Worm (Caenorhabditis elegans): ENCODE results near the gene nhr-127.

DNA sequence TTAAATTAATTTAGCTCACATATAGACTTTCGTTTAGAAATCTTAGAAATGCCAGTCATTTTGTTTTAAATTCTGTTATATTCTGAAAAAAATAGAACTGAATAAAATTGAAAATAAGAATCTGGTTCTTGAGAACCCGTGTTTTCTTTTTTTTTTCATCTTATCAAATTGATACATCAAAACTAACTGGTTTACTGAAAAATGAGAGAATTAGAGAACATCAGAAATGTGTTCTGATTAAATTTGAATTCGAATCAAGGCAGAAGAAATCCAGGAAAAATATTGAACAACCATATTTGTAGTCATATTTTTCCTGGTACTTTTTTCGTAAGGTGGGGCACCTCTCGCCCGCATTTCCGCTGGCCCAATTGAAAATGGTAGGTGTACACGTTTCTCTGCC, 41.3 kb upstream of the nhr-127 start, which contains the start of gene F11A5.15:
- no peak for TF ChIP-seq flt-1 (GFP tag; IDR thresholded peaks at IDR 0.05)
- TF ChIP-seq ceh-36 (tag; optimal IDR thresholded peaks at IDR 0.05): no peak
- no peak for TF ChIP-seq ceh-13 (GFP tag; optimal IDR thresholded peaks at IDR 0.05)
- no peak for TF ChIP-seq F13C5.2 (tag; optimal IDR thresholded peaks at IDR 0.05)
- TF ChIP-seq ama-1 (optimal IDR thresholded peaks at IDR 0.05): no peak
- TF ChIP-seq sea-1 (GFP tag; conservative IDR thresholded peaks at IDR 0.05): no peak
